Worm (Caenorhabditis elegans): ENCODE data around the gene R02E4.1.

- TF ChIP-seq ceh-82 (tag; optimal IDR thresholded peaks at IDR 0.05) (no peak), lin-13 (GFP tag; optimal IDR thresholded peaks at IDR 0.05) (no peak), aly-2 (tag; optimal IDR thresholded peaks at IDR 0.05) (no peak), nhr-77 (tag; optimal IDR thresholded peaks at IDR 0.05) (no peak), elt-3 (tag; optimal IDR thresholded peaks at IDR 0.05) (no peak), nhr-11 (tag; optimal IDR thresholded peaks at IDR 0.05) (no peak), ztf-11 (tag; optimal IDR thresholded peaks at IDR 0.05) (no peak), nhr-25 (tag; optimal IDR thresholded peaks at IDR 0.05) (no peak)
Measured at ce11 chrX:4109970-4110369, 5.6 kb upstream of the R02E4.1 start.
